Worm (Caenorhabditis elegans): ENCODE results near the gene T01C3.11.

DNA sequence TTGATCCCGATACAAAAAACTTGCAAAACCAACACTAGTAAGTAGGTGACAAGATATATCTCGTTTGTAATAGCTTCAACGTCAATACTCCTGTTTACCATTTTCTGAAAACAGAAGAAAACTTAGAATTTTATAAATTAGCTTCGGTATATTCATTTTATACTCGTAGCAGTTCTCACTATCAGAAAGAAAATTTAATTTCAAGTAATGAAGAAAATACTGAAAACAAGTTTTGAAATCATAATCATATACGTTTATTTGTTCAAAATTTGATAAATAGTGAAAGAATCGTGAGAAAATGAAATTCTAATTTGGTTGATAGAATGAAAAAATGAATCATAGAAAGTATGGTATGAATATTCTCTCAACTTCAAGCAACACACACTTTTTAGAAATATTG, 44.7 kb upstream of the T01C3.11 start, which contains the start of gene C30G7.5:
- no peak for TF ChIP-seq syd-9 (tag; optimal IDR thresholded peaks at IDR 0.05)
- TF ChIP-seq lin-11 (tag; optimal IDR thresholded peaks at IDR 0.05) = no peak
- no peak for TF ChIP-seq pqm-1 (tag; optimal IDR thresholded peaks at IDR 0.05)
- no peak for TF ChIP-seq fkh-10 (GFP tag; optimal IDR thresholded peaks at IDR 0.05)
- TF ChIP-seq ceh-48 (tag; optimal IDR thresholded peaks at IDR 0.05) = no peak
- TF ChIP-seq hlh-30 (tag; optimal IDR thresholded peaks at IDR 0.05; ENCODE audit: insufficient read depth) = no peak

Measured in whole organism, late embryonic.